Worm (Caenorhabditis elegans) whole organism, L4 larva: ENCODE data around the gene F14F7.4.

Experiments used
- T20F7.1 ChIP-seq: fragments of 200-800 bp; sonication (Bioruptor generic); optimal IDR thresholded peaks from 2 replicates; lab custom pipeline; 2018; ENCODE audit warnings: mild to moderate bottlenecking, missing genetic modification characterization, missing compliant biosample characterization
- ama-1 ChIP-seq: fragments of 150-350 bp; optimal IDR thresholded peaks from 2 replicates; lab custom pipeline; 2014; ENCODE audit warnings: inconsistent platforms, mixed read lengths
- ceh-32 ChIP-seq: sonication (generic microtip); optimal IDR thresholded peaks from 2 replicates; lab custom pipeline; 2016; ENCODE audit warnings: mild to moderate bottlenecking, missing genetic modification characterization, missing compliant biosample characterization; ENCODE audit not compliant: poor library complexity
- fkh-10 ChIP-seq: fragments of 150-350 bp; optimal IDR thresholded peaks from 2 replicates; lab custom pipeline; 2014; ENCODE audit warnings: missing biosample characterization, missing genetic modification reagents, missing genetic modification characterization
- hmg-1.1 ChIP-seq: fragments of 200-800 bp; sonication (Bioruptor generic); IDR thresholded peaks from 2 replicates; pipeline ENCODE4 v1.3.6; 2022; ENCODE audit warnings: missing genetic modification reagents, missing genetic modification characterization, missing compliant biosample characterization
- lin-13 ChIP-seq: fragments of 150-350 bp; optimal IDR thresholded peaks from 2 replicates; lab custom pipeline; 2014; ENCODE audit warnings: missing biosample characterization, missing genetic modification reagents, missing genetic modification characterization
- lsy-2 ChIP-seq, 2 experiments: fragments of 150-350 bp in 1 of 2; sonication (generic microtip) in 1 of 2; optimal IDR thresholded peaks; 2 replicates each; lab custom pipeline; 2014 to 2017; ENCODE audit warnings: missing biosample characterization in 2 of 2, missing genetic modification characterization in 2 of 2
- mxl-3 ChIP-seq: fragments of 200-800 bp; sonication (Bioruptor generic); optimal IDR thresholded peaks from 2 replicates; lab custom pipeline; 2018; ENCODE audit warnings: mild to moderate bottlenecking, missing genetic modification characterization, missing compliant biosample characterization
- nhr-10 ChIP-seq: fragments of 150-350 bp; optimal IDR thresholded peaks from 2 replicates; lab custom pipeline; 2014; ENCODE audit warnings: missing biosample characterization, missing genetic modification characterization
- pqm-1 ChIP-seq: sonication (generic microtip); optimal IDR thresholded peaks from 2 replicates; lab custom pipeline; 2017; ENCODE audit warnings: missing biosample characterization, missing genetic modification characterization
- rbr-2 ChIP-seq: sonication (generic microtip); optimal IDR thresholded peaks from 2 replicates; lab custom pipeline; 2016; ENCODE audit warnings: missing genotype, missing genetic modification characterization, missing compliant biosample characterization
- snpc-1.2 ChIP-seq: fragments of 200-800 bp; sonication (Bioruptor generic); IDR thresholded peaks from 2 replicates; pipeline ENCODE4 v1.3.6; 2022; ENCODE audit warnings: missing genetic modification reagents, missing genetic modification characterization, missing compliant biosample characterization
- zip-2 ChIP-seq: fragments of 150-350 bp; optimal IDR thresholded peaks from 2 replicates; lab custom pipeline; 2014; ENCODE audit warnings: missing biosample characterization, missing genetic modification characterization
- ztf-11 ChIP-seq: fragments of 150-350 bp; optimal IDR thresholded peaks from 2 replicates; lab custom pipeline; 2014; ENCODE audit warnings: missing biosample characterization, missing genetic modification characterization

- TF ChIP-seq pqm-1 (no peak), snpc-1.2 (GFP tag; lab: Robert Waterston, UW) (no peak), T20F7.1 (GFP tag; lab: Kevin White, UChicago) (no peak), lin-13 (GFP tag; lab: Kevin White, UChicago) (no peak), lsy-2 (tag; optimal IDR thresholded peaks at IDR 0.05; lab: Kevin White, UChicago) (no peak), hmg-1.1 (GFP tag; lab: Robert Waterston, UW) (no peak), ceh-32 (tag; lab: Kevin White, UChicago) (no peak), fkh-10 (GFP tag; lab: Kevin White, UChicago) (no peak), nhr-10 (tag; lab: Kevin White, UChicago) (no peak), ztf-11 (tag; lab: Kevin White, UChicago) (no peak), mxl-3 (GFP tag; lab: Kevin White, UChicago) (no peak), zip-2 (no peak), rbr-2 (tag; lab: Kevin White, UChicago) (no peak), ama-1 (lab: Kevin White, UChicago) (no peak)
Measured at ce11 chrIII:13029608-13030007, at the start of gene F14F7.4.
